Fruit fly (Drosophila melanogaster) S2 (cell line): ENCODE measurements around the gene CG2854.

ENCODE experiments used
- CG8478 ChIP-seq: fragments of >200 bp; optimal IDR thresholded peaks from 2 replicates; lab custom pipeline; 2018
- CTCF ChIP-seq, 2 experiments: fragments of >200 bp; optimal IDR thresholded peaks; 2 replicates each; lab custom pipeline; 2018

CG2854 gene

dm6 chrX:2297428-2298200, 29.3 kb upstream of the CG2854 start:
- TF ChIP-seq CG8478: no peak
- TF ChIP-seq CTCF (optimal IDR thresholded peaks at IDR 0.05; lab: Kevin White, UChicago): no peak

dm6 chrX:2298708-2299370, 28.1 kb upstream of the CG2854 start:
- TF ChIP-seq CTCF (optimal IDR thresholded peaks at IDR 0.05; lab: Kevin White, UChicago) (no peak), CG8478 (no peak)

- no peak for TF ChIP-seq CTCF (optimal IDR thresholded peaks at IDR 0.05; lab: Kevin White, UChicago)
- no peak for TF ChIP-seq CG8478
Measured at dm6 chrX:2300293-2301068, 26.4 kb upstream of the CG2854 start.

dm6 chrX:2301069-2301508, 25.8 kb upstream of the CG2854 start:
- TF ChIP-seq CG8478: no peak
- no peak for TF ChIP-seq CTCF (optimal IDR thresholded peaks at IDR 0.05; lab: Kevin White, UChicago)

DNA sequence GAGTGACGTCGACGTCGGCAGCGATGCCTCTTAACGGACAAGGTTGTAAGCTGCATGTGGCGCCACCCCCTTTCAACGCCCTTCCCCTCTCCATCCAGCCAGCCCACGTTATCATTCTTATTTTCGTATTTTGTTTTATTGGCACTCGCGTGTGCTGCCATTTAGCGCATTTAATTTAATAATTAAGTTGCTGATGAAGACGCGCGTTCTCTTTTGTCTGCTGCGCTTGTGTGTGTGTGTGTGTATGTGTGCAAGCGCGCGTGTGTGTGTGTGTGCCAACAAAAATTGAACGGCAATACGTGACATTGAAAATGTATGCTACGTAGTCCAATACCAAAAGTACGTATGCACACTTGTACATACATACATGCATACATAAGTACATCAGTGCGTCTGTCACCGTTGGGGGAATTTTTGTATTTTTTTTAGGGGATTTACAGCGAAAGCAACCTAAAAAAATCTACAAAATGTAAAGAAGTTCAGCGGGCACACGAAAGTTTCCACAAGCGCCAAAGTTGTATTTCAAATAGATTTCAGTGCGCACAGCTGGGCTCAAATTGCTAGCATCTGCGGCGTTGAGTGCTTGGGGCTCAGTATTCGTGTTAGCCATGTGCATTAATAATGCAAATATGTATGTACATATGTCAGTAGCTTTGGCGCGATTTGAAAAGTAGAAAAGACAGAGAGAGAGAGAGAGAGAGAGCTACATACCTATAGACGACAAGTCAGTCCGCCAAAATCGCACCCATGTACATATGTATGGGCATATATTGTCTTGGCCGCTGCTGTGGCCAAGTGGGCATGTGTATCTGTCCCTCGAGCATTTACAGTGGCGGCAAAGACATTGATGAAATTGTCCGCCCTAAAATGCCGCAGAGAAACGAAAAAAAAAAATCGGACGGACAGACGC, 25.1 kb upstream of the CG2854 start:
- TF ChIP-seq CTCF (optimal IDR thresholded peaks at IDR 0.05; lab: Kevin White, UChicago) (no peak), CG8478 (no peak)

DNA sequence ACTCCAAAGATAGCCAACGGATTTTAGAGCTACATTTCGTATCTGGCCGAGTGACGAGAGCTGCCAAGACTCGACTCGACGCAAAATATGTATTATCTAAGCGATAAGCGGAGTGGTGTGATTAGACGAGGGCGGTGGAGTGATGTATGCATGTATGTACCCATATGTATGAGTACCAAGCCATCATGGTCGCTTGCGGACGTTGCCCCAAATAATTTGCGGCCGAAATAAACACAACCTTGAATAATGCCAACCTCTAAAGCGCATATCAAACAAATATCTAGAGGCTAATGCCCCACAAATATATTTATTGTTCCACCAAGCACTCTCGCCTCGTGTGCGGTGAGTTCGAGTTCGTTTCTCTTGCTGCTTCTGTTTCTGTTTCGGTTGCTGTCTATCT, 24.1 kb upstream of the CG2854 start:
- TF ChIP-seq CG8478 (no peak), CTCF (optimal IDR thresholded peaks at IDR 0.05; lab: Kevin White, UChicago) (no peak)

DNA sequence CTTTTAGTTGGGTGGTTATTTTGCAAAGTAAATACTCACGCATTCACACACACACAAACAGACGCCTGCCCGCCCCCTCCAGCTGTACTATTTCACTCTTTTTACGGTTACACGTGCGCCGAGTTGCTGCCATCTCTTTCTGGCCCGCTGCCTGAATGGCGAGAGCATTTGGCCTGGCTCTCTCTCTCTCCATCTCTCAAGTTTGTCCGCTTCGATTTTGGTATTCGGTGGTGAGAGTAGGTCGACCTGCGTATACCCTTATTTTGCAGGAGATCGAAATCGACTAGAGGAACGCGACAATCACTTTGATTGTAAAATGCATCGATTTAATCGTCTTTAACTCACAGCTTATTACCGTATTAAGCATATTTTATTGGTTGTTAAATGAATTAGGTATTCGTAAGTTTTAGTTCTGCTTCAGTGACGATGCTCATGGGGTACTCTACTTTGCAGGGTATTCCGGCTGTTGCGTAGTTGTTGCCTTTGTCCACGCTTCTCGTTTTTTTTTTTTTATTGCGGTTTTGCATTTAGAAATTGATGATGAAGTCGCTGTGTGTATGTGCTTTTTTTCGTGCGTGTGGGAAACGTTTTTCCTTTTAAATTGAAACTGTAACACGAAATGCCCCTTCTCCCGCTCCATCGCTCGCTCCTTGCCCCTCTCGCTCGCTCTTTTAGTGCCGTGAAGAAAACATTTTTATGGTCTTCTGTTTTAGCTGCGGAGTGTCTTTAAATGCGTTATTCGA, 23.0 kb upstream of the CG2854 start:
- TF ChIP-seq CTCF (optimal IDR thresholded peaks at IDR 0.05; lab: Kevin White, UChicago): no peak
- TF ChIP-seq CG8478: no peak

DNA sequence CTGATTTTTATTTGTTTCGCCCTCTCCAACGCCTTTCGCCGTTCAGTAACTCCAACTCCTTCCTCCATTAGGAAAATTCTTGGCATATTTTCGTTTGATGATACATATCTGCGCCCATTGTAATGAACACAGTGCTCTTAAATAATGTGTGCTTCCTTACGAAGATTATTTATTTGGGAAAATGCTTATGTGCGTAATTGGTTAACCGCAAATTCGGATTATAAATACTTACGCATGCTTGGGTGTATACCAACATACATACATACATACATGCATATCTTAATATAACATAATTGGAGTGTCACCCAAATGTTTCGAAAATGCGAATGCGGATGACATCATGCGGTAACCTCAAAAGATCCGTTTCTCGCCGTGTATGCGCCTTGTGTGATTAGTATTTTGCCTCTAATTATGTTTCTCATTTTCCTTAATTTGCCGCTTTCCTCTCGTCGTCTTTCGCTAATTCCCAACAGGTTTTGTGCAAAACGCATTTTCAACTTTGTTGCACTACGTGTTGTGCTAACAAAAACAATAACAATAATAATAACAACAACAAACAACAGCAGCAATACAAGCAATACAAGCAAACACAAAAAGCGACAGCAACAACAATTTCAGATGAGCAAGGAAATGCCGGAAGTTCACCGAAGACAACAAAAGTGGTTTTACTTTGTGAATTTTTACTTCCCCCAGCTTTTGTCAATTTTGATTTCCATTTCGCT, 22.3 kb upstream of the CG2854 start:
- TF ChIP-seq CTCF (optimal IDR thresholded peaks at IDR 0.05; lab: Kevin White, UChicago): no peak
- no peak for TF ChIP-seq CG8478

dm6 chrX:2305281-2305680, 21.6 kb upstream of the CG2854 start:
- no peak for TF ChIP-seq CTCF (optimal IDR thresholded peaks at IDR 0.05; lab: Kevin White, UChicago)
- no peak for TF ChIP-seq CG8478

DNA sequence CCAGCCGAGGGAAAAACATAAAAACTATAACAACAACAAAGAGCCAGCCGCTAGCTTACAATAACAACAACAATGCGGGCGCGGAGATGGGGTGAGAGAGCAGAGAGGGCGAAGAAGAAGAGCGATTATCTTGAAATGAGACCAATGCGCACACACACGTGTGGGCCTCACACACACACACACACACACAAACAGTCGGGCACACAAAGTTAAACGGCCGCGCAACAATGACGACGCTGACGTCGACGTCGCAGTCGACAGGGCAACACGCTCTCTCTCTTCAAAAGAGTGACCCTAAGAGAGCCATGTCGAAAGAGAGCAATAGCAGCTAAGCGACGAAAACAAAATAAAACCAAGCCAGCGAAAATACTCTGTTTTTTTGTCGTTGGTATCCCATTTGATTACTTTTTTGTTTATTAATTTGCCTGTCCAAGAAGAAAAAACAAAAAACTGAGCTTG, 21.1 kb upstream of the CG2854 start:
- no peak for TF ChIP-seq CG8478
- TF ChIP-seq CTCF (optimal IDR thresholded peaks at IDR 0.05; lab: Kevin White, UChicago): no peak

- TF ChIP-seq CTCF (optimal IDR thresholded peaks at IDR 0.05; lab: Kevin White, UChicago) (no peak), CG8478 (no peak)
Measured at dm6 chrX:2306307-2306706, 20.6 kb upstream of the CG2854 start.

- TF ChIP-seq CTCF (optimal IDR thresholded peaks at IDR 0.05; lab: Kevin White, UChicago) (no peak), CG8478 (no peak)
Measured at dm6 chrX:2306760-2307159, 20.2 kb upstream of the CG2854 start.

DNA sequence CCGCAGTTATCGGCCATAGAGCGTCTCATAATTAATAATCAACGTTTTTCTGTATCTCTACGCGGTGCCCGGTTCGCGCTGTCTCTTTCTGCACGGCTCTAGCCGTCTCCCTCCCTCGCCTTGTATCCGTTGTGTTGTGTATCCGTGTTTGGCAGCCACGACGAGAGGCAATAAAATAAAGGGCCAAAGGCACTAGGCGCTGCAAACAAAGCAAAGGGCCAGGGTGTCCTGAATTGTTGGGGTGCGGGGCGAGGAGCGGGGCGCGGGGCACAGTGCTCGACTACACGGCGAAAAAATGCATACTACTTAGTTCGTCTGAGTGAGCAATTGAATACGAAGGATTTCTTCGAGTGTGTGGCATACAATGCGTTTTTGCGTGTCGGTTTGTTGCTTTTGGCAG, 19.4 kb upstream of the CG2854 start:
- no peak for TF ChIP-seq CG8478
